Fruit fly (Drosophila melanogaster) whole organism: Measurements from ENCODE around the gene Pus1.

ENCODE experiments used
- CG8478 ChIP-seq: fragments of >200 bp; optimal IDR thresholded peaks from 2 replicates; lab custom pipeline; 2018; ENCODE audit warnings: inconsistent platforms
- Dll ChIP-seq: fragments of >200 bp; optimal IDR thresholded peaks from 2 replicates; lab custom pipeline; 2017
- EcR ChIP-seq, 2 experiments: fragments of >200 bp; optimal IDR thresholded peaks; 2 replicates each; lab custom pipeline; 2017; ENCODE audit warnings: missing biosample characterization in 2 of 2, missing genetic modification characterization in 2 of 2, missing genetic modification reagents in 2 of 2
- pan ChIP-seq: fragments of >200 bp; optimal IDR thresholded peaks from 2 replicates; lab custom pipeline; 2017
- psq ChIP-seq: fragments of >200 bp; optimal IDR thresholded peaks from 2 replicates; lab custom pipeline; 2017
- usp ChIP-seq: fragments of >200 bp; optimal IDR thresholded peaks from 2 replicates; lab custom pipeline; 2017; ENCODE audit warnings: missing biosample characterization, missing genetic modification characterization, mixed read lengths

The Pus1 gene

DNA sequence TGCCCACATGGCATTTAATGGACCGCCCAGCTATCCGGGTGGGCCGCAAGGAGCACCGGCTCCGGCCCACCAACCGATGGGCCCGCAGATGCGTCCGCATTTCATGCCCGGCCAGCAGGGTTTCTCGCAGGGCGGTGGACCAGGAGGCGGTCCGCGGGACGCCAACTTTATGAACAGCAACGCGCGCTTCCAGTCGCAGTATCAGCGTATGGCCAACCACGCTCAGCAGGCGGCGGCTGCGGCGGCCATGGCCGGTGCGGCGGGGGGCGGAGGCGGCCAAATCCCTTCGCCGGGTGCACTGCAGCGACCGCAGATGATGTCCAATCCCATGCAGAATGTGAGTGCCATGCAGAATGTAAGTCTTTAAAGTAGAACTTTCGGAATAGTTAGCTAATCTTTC, 15.7 kb upstream of the Pus1 start:
- TF ChIP-seq EcR (GFP tag; optimal IDR thresholded peaks at IDR 0.05; lab: Kevin White, UChicago), result no peak
- TF ChIP-seq Dll (lab: Kevin White, UChicago), result no peak
- no peak for TF ChIP-seq psq (lab: Kevin White, UChicago)
- TF ChIP-seq CG8478, result no peak
- no peak for TF ChIP-seq usp (GFP tag; lab: Kevin White, UChicago)
- TF ChIP-seq pan (lab: Kevin White, UChicago), result no peak

DNA sequence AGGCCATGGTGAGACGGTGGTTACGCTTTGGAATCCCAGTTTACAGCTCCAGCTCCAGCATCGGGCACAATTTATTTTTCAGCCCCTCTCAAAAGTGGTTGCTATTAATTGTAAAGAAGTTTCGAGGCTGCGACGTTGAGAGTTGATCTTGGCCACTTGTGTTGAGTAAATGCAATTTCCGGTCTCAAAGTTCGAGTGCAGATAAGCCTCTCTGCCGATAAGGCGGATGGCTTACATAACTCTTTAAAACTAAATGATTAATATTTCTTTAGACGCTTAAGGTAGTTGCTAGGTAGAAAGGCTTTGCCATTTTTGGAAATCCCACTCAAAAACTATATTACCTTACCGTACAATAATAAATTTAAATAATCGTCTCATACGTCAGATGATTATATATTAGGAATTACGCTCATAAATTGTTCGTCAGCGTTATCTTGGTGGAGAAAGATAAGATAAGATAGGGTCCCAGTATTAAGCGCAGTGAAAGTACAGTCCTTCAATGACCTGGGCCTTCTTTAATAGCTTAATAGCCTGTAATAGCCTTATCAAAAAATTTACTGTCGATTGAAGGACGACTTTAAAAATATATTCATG, 13.2 kb upstream of the Pus1 start:
- TF ChIP-seq CG8478, result no peak
- no peak for TF ChIP-seq usp (GFP tag; lab: Kevin White, UChicago)
- no peak for TF ChIP-seq Dll (lab: Kevin White, UChicago)
- no peak for TF ChIP-seq EcR (GFP tag; optimal IDR thresholded peaks at IDR 0.05; lab: Kevin White, UChicago)
- no peak for TF ChIP-seq pan (lab: Kevin White, UChicago)
- TF ChIP-seq psq (lab: Kevin White, UChicago), result no peak

DNA sequence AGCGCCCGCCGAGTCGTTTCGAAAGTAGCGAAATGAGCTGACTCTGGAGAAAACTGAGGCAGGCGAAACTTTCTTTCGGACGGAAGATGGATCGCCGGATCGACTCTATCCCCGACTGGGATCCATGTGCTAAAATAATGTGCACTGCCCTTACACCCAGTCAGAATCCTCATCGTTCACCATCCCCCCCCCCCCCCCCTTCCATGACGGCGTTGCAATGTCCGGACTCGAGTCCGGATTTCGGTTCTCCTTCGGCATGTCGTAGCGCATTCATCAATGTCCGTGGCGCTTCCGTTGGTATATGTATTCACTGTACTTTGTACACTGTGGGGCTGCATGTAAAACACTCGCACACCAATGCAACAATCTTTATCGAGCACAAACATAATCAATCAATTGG, 12.6 kb upstream of the Pus1 start:
- TF ChIP-seq EcR (GFP tag; optimal IDR thresholded peaks at IDR 0.05; lab: Kevin White, UChicago), result no peak
- TF ChIP-seq Dll (lab: Kevin White, UChicago), result no peak
- no peak for TF ChIP-seq CG8478
- no peak for TF ChIP-seq usp (GFP tag; lab: Kevin White, UChicago)
- TF ChIP-seq psq (lab: Kevin White, UChicago), result no peak
- no peak for TF ChIP-seq pan (lab: Kevin White, UChicago)

DNA sequence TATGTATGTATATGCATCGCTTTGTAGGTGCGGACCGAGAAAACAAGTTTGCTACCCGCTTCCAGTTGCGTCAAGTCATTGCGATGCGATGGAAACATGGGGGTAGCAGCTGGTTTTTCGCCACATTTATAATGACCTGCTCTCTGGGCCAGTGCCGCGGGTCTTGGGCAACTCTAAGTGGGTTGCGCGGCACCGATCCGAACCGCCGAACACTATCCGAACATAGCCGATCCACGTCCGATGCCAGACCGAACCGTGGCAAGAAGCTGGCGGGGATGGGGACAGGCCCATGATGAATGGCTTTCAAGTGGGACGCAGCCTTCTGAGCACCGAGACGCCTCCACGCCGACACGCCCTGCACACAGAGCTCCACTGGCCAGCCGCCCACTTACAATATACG, 11.6 kb upstream of the Pus1 start:
- no peak for TF ChIP-seq EcR (GFP tag; optimal IDR thresholded peaks at IDR 0.05; lab: Kevin White, UChicago)
- no peak for TF ChIP-seq CG8478
- TF ChIP-seq pan (lab: Kevin White, UChicago), result no peak
- no peak for TF ChIP-seq psq (lab: Kevin White, UChicago)
- TF ChIP-seq Dll (lab: Kevin White, UChicago), result no peak
- TF ChIP-seq usp (GFP tag; lab: Kevin White, UChicago), result no peak

DNA sequence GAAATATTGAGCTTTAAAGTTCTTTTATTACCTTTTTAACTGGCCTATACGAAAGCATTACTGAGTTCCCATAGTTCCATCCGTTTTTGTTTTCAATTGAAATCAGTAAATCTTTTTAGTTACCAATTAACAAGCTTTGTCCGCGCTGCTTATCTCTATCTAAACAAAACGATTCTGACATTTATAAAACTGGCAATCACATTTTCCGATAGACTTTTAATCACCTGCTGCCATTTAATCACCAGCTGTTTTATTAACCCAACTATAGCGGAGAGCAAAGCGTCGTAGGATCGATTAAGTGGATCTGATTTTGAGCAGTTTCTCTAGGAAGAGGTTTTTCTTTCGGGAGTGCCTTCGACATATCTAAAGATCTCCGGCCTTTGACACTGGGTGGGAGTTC, 10.1 kb upstream of the Pus1 start:
- TF ChIP-seq CG8478 (no peak), pan (lab: Kevin White, UChicago) (no peak), usp (GFP tag; lab: Kevin White, UChicago) (no peak)

DNA sequence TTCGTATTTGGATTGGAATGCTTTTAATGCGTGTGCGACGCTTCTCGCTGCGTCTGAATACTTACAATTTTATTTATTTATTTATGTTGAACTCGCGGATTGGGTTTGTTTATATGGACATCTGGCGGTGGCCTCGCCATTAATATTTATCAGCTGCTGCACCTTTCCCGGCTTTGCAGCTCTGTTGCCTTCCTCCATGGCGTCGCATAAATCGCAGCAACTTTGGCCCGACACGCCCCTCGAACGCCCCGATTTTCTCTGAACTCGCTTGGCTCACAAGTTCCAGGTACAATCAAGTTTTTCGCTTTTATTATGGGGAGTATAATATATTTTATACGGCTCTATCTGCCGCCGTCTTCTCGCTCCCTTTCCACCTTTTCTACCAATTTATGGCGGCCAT, 7.6 kb upstream of the Pus1 start:
- no peak for TF ChIP-seq CG8478
- TF ChIP-seq usp (GFP tag; lab: Kevin White, UChicago), result no peak
- no peak for TF ChIP-seq Dll (lab: Kevin White, UChicago)
- no peak for TF ChIP-seq pan (lab: Kevin White, UChicago)
- no peak for TF ChIP-seq psq (lab: Kevin White, UChicago)
- TF ChIP-seq EcR (GFP tag; optimal IDR thresholded peaks at IDR 0.05; lab: Kevin White, UChicago), result no peak

DNA sequence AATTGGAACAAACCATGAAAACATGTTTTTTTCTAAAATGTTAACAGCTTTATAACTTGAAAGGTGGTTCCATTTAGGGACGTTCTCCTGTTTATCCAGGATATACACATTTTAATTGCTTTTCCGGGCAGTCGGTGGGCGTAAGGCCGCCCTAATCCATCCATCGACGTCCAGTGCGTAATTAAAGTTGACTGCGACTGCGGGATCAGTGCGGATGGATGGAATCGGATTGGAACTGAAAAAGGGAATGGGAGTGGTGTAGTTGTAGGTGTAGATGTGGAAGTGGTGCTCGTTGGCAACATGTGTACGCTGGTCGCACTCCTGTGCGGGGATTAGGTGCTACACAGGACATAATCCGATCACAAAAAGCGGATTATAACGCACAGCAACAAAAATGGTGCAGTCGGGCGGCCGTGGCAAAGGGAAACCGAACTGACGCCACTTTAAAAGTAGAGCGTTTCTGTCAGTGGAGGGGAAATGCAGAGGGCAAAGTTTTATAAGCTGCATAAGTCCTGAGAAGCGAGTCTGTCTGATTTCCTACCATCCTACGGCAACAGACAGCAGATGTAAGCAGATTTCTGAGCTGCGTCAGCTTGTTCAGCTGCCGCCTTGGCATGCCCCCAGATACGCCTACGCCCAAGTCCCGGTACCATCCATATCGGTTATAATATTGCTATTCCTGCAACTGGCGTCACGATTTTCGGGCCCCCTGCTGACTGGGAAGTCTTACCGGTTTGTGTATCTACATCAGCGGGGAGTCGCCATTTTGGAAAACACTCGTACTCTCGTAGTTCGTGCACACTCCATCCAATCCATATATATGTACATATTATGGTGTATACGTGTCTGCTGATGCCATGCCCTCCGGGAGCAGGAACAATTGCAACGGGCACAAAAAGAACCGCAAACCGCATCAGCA, 5.2 kb upstream of the Pus1 start:
- no peak for TF ChIP-seq psq (lab: Kevin White, UChicago)
- TF ChIP-seq Dll (lab: Kevin White, UChicago), result no peak
- TF ChIP-seq usp (GFP tag; lab: Kevin White, UChicago), result no peak
- TF ChIP-seq pan (lab: Kevin White, UChicago), result no peak
- TF ChIP-seq CG8478, result no peak
- TF ChIP-seq EcR (GFP tag; optimal IDR thresholded peaks at IDR 0.05; lab: Kevin White, UChicago), result no peak

DNA sequence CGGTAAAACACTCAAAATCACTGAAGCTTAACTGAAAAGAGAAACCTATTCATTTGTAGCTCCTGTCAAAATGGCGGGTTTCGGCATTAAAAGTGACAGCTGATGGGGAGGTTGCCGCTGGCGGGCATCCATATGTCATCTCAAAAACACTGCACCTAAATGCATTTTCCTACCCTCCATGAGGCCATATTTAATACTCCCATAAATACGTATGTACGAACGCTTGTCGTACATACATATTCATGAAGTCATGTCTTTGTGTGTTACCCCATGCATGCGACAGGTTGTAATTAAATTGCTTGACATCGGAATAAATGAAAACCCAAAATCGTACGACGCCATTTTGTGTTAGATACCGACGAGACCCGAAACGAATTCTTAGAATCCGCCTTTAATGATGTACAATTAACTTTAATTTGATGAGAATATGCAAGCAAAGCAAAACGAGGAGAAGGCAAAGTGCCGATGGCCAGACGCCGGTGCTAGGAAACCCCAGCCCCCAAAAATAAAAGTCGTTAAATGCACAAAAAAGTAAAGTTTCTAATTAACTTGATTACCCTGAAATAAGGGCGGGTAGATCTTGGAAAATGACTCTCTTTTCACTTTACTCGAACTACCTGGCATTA, 4.0 kb upstream of the Pus1 start:
- TF ChIP-seq psq (lab: Kevin White, UChicago), result no peak
- TF ChIP-seq EcR (GFP tag; optimal IDR thresholded peaks at IDR 0.05; lab: Kevin White, UChicago), result no peak
- no peak for TF ChIP-seq usp (GFP tag; lab: Kevin White, UChicago)
- TF ChIP-seq CG8478, result no peak
- no peak for TF ChIP-seq pan (lab: Kevin White, UChicago)
- no peak for TF ChIP-seq Dll (lab: Kevin White, UChicago)

DNA sequence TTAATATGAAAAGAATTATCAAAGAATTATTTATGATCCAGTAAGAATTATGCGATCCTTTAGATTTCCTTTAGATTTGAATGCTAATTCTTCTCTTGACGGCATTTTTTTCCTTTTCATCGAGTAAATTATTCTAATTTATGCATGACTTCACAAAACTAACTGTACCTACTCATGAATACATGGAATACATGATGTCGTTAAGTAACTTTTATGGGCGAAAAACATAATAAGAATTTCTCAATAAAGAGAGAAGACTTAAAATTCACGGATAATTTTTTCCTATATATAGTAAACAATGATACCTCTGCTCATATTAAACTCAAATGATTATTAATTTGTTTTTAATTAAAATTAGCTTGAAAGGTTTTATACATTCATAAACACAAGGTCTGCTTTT, 3.4 kb upstream of the Pus1 start:
- TF ChIP-seq CG8478 (no peak), psq (lab: Kevin White, UChicago) (no peak), usp (GFP tag; lab: Kevin White, UChicago) (no peak), EcR (GFP tag; optimal IDR thresholded peaks at IDR 0.05; lab: Kevin White, UChicago) (no peak), pan (lab: Kevin White, UChicago) (no peak), Dll (lab: Kevin White, UChicago) (no peak)

DNA sequence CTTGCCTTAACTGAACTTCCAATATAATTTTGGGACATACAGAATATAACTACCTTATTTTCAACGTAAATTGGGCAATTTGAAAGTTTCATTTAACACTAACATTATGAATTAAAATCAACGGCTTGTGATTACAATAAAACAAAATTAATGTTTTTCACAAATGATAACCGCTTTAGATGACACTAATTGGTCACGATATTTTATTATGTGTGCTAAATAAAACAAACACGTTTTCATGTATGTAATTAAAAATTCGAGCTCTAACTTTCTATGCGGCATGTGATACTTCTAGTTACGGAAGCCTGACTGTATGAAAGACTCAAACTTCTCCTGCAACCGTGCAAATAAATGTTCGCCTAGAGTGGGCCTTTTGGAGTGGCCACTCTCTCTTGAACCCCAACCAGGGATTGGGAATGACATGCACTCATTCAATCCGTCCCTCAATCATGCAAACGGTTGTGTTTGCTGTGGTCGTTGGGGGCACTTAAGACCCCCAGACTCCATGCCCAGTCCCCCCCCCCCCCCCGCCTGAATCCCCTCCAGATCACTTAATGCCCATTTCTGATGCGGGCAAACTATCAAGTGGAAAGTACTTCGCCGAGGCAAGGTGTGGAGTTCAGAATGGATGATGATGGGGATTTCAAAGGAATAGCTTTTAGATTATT, 2.8 kb upstream of the Pus1 start:
- no peak for TF ChIP-seq usp (GFP tag; lab: Kevin White, UChicago)
- no peak for TF ChIP-seq pan (lab: Kevin White, UChicago)
- TF ChIP-seq psq (lab: Kevin White, UChicago), result no peak
- TF ChIP-seq EcR (GFP tag; optimal IDR thresholded peaks at IDR 0.05; lab: Kevin White, UChicago), result no peak
- no peak for TF ChIP-seq CG8478
- TF ChIP-seq Dll (lab: Kevin White, UChicago), result no peak
